Fruit fly (Drosophila melanogaster): ENCODE data around the gene CG15456.

The CG15456 gene

dm6 chrX:20391230-20391629 lies 35.6 kb downstream of the CG15456 start:
- no peak for TF ChIP-seq EcR (GFP tag; optimal IDR thresholded peaks at IDR 0.05)
- TF ChIP-seq psq (optimal IDR thresholded peaks at IDR 0.05) = no peak
- TF ChIP-seq CG8478 (optimal IDR thresholded peaks at IDR 0.05) = no peak
- no peak for TF ChIP-seq pan (optimal IDR thresholded peaks at IDR 0.05)
- TF ChIP-seq usp (GFP tag; optimal IDR thresholded peaks at IDR 0.05) = no peak
- TF ChIP-seq Dll (optimal IDR thresholded peaks at IDR 0.05) = no peak

dm6 chrX:20390706-20391105 lies 36.1 kb downstream of the CG15456 start, which contains the start of gene jb:
Gene jb (minus strand): TSS chrX:20390806.
- TF ChIP-seq Dll (optimal IDR thresholded peaks at IDR 0.05) = no peak
- no peak for TF ChIP-seq usp (GFP tag; optimal IDR thresholded peaks at IDR 0.05)
- TF ChIP-seq CG8478 (optimal IDR thresholded peaks at IDR 0.05) = no peak

DNA sequence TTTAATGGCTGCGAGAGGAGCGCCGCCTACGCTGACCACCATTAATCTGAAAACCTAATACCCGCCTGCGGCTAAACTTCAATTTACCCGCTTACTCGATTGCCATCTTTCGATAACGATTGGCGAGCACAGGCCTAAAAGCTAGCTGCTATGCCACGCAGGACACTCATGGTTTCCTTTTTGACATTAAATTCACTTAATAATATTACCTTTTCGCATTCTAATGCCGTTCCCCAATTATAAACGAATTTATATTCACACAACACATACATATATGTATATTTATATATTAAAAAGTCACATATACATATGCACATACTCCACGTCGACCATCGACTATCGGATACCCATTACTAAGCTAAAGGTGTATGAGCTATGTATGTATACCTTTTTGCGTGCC lies 37.2 kb downstream of the CG15456 start:
- TF ChIP-seq psq (optimal IDR thresholded peaks at IDR 0.05) (no peak), pan (optimal IDR thresholded peaks at IDR 0.05) (no peak), Dll (optimal IDR thresholded peaks at IDR 0.05) (no peak), EcR (GFP tag; optimal IDR thresholded peaks at IDR 0.05) (no peak), usp (GFP tag; optimal IDR thresholded peaks at IDR 0.05) (no peak), CG8478 (optimal IDR thresholded peaks at IDR 0.05) (no peak)

dm6 chrX:20385865-20386264 lies 41.0 kb downstream of the CG15456 start:
- TF ChIP-seq usp (GFP tag; optimal IDR thresholded peaks at IDR 0.05) (no peak), Dll (optimal IDR thresholded peaks at IDR 0.05) (no peak), CG8478 (optimal IDR thresholded peaks at IDR 0.05) (no peak), EcR (GFP tag; optimal IDR thresholded peaks at IDR 0.05) (no peak), psq (optimal IDR thresholded peaks at IDR 0.05) (no peak), pan (optimal IDR thresholded peaks at IDR 0.05) (no peak)

All from whole organism.